Worm (Caenorhabditis elegans) whole organism, L2 larva: ENCODE measurements around the gene C29F4.3.

ENCODE experiments used
- F13H6.1 ChIP-seq: sonication (generic microtip); optimal IDR thresholded peaks from 2 replicates; lab custom pipeline; 2016; ENCODE audit warnings: missing genetic modification characterization, missing compliant biosample characterization
- R02D3.7 ChIP-seq: fragments of 150-350 bp; optimal IDR thresholded peaks from 2 replicates; lab custom pipeline; 2014; ENCODE audit warnings: missing biosample characterization, missing genetic modification characterization
- ceh-82 ChIP-seq: fragments of 150-350 bp; optimal IDR thresholded peaks from 2 replicates; lab custom pipeline; 2014; ENCODE audit warnings: missing biosample characterization, missing genetic modification characterization
- fos-1 ChIP-seq: fragments of 150-350 bp; optimal IDR thresholded peaks from 2 replicates; lab custom pipeline; 2014; ENCODE audit warnings: missing biosample characterization, missing genetic modification characterization
- lin-39 ChIP-seq: fragments of 150-350 bp; optimal IDR thresholded peaks from 2 replicates; lab custom pipeline; 2014; ENCODE audit warnings: missing biosample characterization, missing genetic modification reagents, missing genetic modification characterization
- nhr-12 ChIP-seq: fragments of 150-350 bp; optimal IDR thresholded peaks from 2 replicates; lab custom pipeline; 2014; ENCODE audit warnings: missing biosample characterization, missing genetic modification characterization
- nhr-77 ChIP-seq: fragments of 150-350 bp; optimal IDR thresholded peaks from 2 replicates; lab custom pipeline; 2014; ENCODE audit warnings: missing biosample characterization, missing genetic modification characterization
- sma-3 ChIP-seq: sonication (generic microtip); optimal IDR thresholded peaks from 2 replicates; lab custom pipeline; 2016; ENCODE audit warnings: missing genetic modification reagents, missing genetic modification characterization, missing compliant biosample characterization
- sma-9 ChIP-seq, 2 experiments: fragments of 150-350 bp in 1 of 2; sonication (generic microtip) in 1 of 2; optimal IDR thresholded peaks; 2 replicates each; lab custom pipeline; 2014 to 2016; ENCODE audit warnings: missing genetic modification characterization in 2 of 2, mild to moderate bottlenecking in 1 of 2, missing biosample characterization in 1 of 2, missing compliant biosample characterization in 1 of 2, missing genetic modification reagents in 1 of 2, moderate library complexity in 1 of 2
- unc-55 ChIP-seq: fragments of 150-350 bp; sonication (generic microtip); optimal IDR thresholded peaks from 3 replicates; lab custom pipeline; 2014; ENCODE audit warnings: missing biosample characterization, missing genetic modification reagents, missing genetic modification characterization
- ztf-1 ChIP-seq: fragments of 200-800 bp; sonication (Bioruptor generic); conservative IDR thresholded peaks from 2 replicates; pipeline ENCODE4 v1.3.6; 2022; ENCODE audit warnings: missing genetic modification characterization, missing compliant biosample characterization

C29F4.3 gene

DNA sequence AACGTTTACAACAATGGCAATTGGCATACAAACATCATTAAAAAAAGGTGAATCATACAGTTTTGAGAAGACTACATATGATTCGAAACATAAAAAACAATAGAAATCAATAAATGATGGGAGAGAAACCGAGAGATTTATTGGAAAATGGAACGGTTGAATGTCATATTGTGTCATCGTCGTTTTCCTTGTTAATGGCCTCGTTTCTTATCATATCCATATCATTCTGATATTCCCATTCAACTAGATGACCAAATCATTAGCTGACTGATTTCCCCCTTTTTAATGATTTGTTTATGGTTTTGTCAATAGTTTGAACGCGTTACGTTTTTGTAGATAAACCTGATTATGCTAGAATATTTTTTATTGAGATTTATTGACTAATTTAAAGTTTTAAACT is 49.0 kb downstream of the C29F4.3 start:
- TF ChIP-seq sma-9 (GFP tag; optimal IDR thresholded peaks at IDR 0.05; lab: Kevin White, UChicago) = no peak
- no peak for TF ChIP-seq sma-9 (tag; optimal IDR thresholded peaks at IDR 0.05; lab: Kevin White, UChicago)
- TF ChIP-seq sma-3 (GFP tag; lab: Kevin White, UChicago) = peak; percentile 29
- TF ChIP-seq fos-1 (tag; lab: Kevin White, UChicago) = peak; percentile 1
- no peak for TF ChIP-seq ztf-1
- no peak for TF ChIP-seq nhr-77
- TF ChIP-seq ceh-82 = no peak
- no peak for TF ChIP-seq R02D3.7 (tag; lab: Kevin White, UChicago)
- no peak for TF ChIP-seq F13H6.1
- no peak for TF ChIP-seq nhr-12 (tag; lab: Kevin White, UChicago)
- TF ChIP-seq lin-39 = no peak
- TF ChIP-seq unc-55 (GFP tag; lab: Kevin White, UChicago) = no peak
- TF ChIP-seq, all 48 proteins: peak for 2
